Fruit fly (Drosophila melanogaster) whole organism, embryonic: ENCODE data around the gene CG17996.

Source experiments
- CG42726 ChIP-seq: fragments of 200-800 bp; sonication (Bioruptor generic); IDR thresholded peaks from 2 replicates; pipeline ENCODE4 v1.3.6; 2022; ENCODE audit warnings: missing biosample characterization, missing genetic modification characterization; ENCODE audit not compliant: partially characterized antibody
- CG4282 ChIP-seq: fragments of 200-800 bp; sonication (Bioruptor generic); optimal IDR thresholded peaks from 2 replicates; lab custom pipeline; 2016; ENCODE audit warnings: missing biosample characterization, missing genetic modification characterization
- CG6272 ChIP-seq: fragments of 200-800 bp; sonication (Bioruptor generic); IDR thresholded peaks from 2 replicates; pipeline ENCODE4 v1.3.6; 2022; ENCODE audit warnings: missing biosample characterization, missing genetic modification characterization
- CG6683 ChIP-seq: fragments of 200-800 bp; sonication (Bioruptor generic); optimal IDR thresholded peaks from 2 replicates; lab custom pipeline; 2017; ENCODE audit warnings: missing biosample characterization, mild to moderate bottlenecking, missing genetic modification characterization, missing genetic modification reagents
- Optix ChIP-seq: fragments of 200-800 bp; sonication (Bioruptor generic); IDR thresholded peaks from 3 replicates; pipeline ENCODE4 v1.3.6; 2022; ENCODE audit warnings: missing biosample characterization, missing genetic modification characterization
- Sox100B ChIP-seq: fragments of 200-800 bp; sonication (Bioruptor generic); optimal IDR thresholded peaks from 3 replicates; lab custom pipeline; 2018; ENCODE audit warnings: missing biosample characterization, mild to moderate bottlenecking, missing genetic modification characterization
- Stat92E ChIP-seq, 3 experiments: fragments of >200 bp in 2 of 3; fragments of 200-800 bp in 1 of 3; sonication (Bioruptor generic) in 1 of 3; optimal IDR thresholded peaks; 2 replicates each; lab custom pipeline; 2017 to 2019; ENCODE audit warnings: missing biosample characterization in 3 of 3, missing genetic modification characterization in 3 of 3, mild to moderate bottlenecking in 1 of 3, moderate library complexity in 1 of 3
- emc ChIP-seq: fragments of 200-800 bp; sonication (Bioruptor generic); optimal IDR thresholded peaks from 2 replicates; lab custom pipeline; 2016; ENCODE audit warnings: missing biosample characterization, missing genetic modification characterization
- lola ChIP-seq, 3 experiments: fragments of >200 bp in 2 of 3; fragments of 200-800 bp in 1 of 3; sonication (Bioruptor generic) in 1 of 3; optimal IDR thresholded peaks; 2 replicates each; lab custom pipeline; 2017 to 2019; ENCODE audit warnings: missing biosample characterization in 3 of 3, missing genetic modification characterization in 3 of 3, mild to moderate bottlenecking in 1 of 3, moderate library complexity in 1 of 3
- mam ChIP-seq: fragments of 200-800 bp; sonication (Bioruptor generic); optimal IDR thresholded peaks from 3 replicates; lab custom pipeline; 2016; ENCODE audit warnings: missing biosample characterization, missing genetic modification characterization
- prd ChIP-seq, 3 experiments: fragments of >200 bp in 2 of 3; fragments of 200-800 bp in 1 of 3; sonication (Bioruptor generic) in 1 of 3; optimal IDR thresholded peaks in 2 of 3; IDR thresholded peaks in 1 of 3; 2 replicates in 2 of 3; 3 replicates in 1 of 3; pipeline versions ENCODE4 v1.3.6 to Lab custom; 2017 to 2022; ENCODE audit warnings: missing biosample characterization in 1 of 3, missing genetic modification characterization in 1 of 3
- ttk ChIP-seq: fragments of 200-800 bp; sonication (Bioruptor generic); IDR thresholded peaks from 2 replicates; pipeline ENCODE4 v2.1.2; 2022; ENCODE audit warnings: missing biosample characterization, missing genetic modification characterization
- twi ChIP-seq: fragments of 200-800 bp; optimal IDR thresholded peaks from 2 replicates; lab custom pipeline; 2019; ENCODE audit warnings: missing biosample characterization, mild to moderate bottlenecking, missing genetic modification characterization, moderate library complexity

DNA sequence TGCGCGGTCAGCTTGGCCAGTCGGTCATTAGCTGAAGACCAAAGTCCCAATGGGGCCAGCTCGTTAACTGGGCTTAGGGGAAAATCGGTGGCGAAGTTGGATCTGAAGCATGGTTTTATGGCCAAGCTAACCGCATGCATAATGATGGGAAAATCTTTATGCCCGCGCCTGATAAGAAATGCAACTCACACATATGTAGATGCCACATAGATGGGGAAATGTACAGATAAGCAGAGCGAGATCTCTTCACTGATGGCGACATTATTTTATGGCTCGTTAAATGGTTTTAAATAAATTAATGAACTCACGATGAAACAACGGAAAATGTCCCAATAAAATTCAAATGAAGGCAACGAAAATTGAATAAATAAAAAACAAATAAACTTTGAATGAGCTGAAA, 18.9 kb downstream of the CG17996 start:
- TF ChIP-seq twi (tag; lab: Kevin White, UChicago) (no peak), prd (optimal IDR thresholded peaks at IDR 0.05; lab: Kevin White, UChicago) (no peak), prd (GFP tag; IDR thresholded peaks at IDR 0.05; lab: Robert Waterston, UW) (no peak), lola (GFP tag; optimal IDR thresholded peaks at IDR 0.05; lab: Kevin White, UChicago) (no peak), CG42726 (GFP tag; lab: Robert Waterston, UW) (no peak), mam (GFP tag; lab: Kevin White, UChicago) (no peak), Stat92E (GFP tag; optimal IDR thresholded peaks at IDR 0.05; lab: Kevin White, UChicago) (no peak), emc (GFP tag; lab: Kevin White, UChicago) (no peak), ttk (no peak), Sox100B (GFP tag; lab: Kevin White, UChicago) (no peak), CG4282 (GFP tag; lab: Kevin White, UChicago) (no peak), Optix (GFP tag; lab: Robert Waterston, UW) (no peak), CG6272 (GFP tag; lab: Robert Waterston, UW) (no peak), CG6683 (GFP tag; lab: Kevin White, UChicago) (no peak)
